Fruit fly (Drosophila melanogaster) whole organism, embryonic: Measurements from ENCODE around the gene CG3679.

Source experiments
- Aef1 ChIP-seq: fragments of 200-800 bp; sonication (Bioruptor generic); IDR thresholded peaks from 3 replicates; pipeline ENCODE4 v1.3.6; 2022; ENCODE audit warnings: missing biosample characterization, missing genetic modification characterization
- Bdp1 ChIP-seq: fragments of 200-800 bp; sonication (Bioruptor generic); optimal IDR thresholded peaks from 3 replicates; lab custom pipeline; 2016; ENCODE audit warnings: missing biosample characterization, missing genetic modification characterization
- CG10321 ChIP-seq: fragments of 200-800 bp; sonication (Bioruptor generic); IDR thresholded peaks from 2 replicates; pipeline ENCODE4 v1.3.6; 2022; ENCODE audit warnings: missing biosample characterization, missing genetic modification characterization
- CG10431 ChIP-seq: fragments of 200-800 bp; sonication (Bioruptor generic); optimal IDR thresholded peaks from 3 replicates; lab custom pipeline; 2018; ENCODE audit warnings: missing biosample characterization, mild to moderate bottlenecking, missing genetic modification characterization
- CG11085 ChIP-seq: fragments of 200-800 bp; sonication (Bioruptor generic); IDR thresholded peaks from 2 replicates; pipeline ENCODE4 v1.3.6; 2022; ENCODE audit warnings: missing biosample characterization, missing genetic modification characterization
- CG11504 ChIP-seq: fragments of 200-800 bp; sonication (Bioruptor generic); optimal IDR thresholded peaks from 3 replicates; lab custom pipeline; 2019; ENCODE audit warnings: missing biosample characterization, mild to moderate bottlenecking, missing genetic modification characterization, moderate library complexity
- CG11695 ChIP-seq: fragments of 200-800 bp; sonication (Bioruptor generic); IDR thresholded peaks from 3 replicates; pipeline ENCODE4 v1.3.6; 2022; ENCODE audit warnings: missing biosample characterization, missing genetic modification characterization
- CG12104 ChIP-seq: fragments of 200-800 bp; sonication (Bioruptor generic); optimal IDR thresholded peaks from 3 replicates; lab custom pipeline; 2016; ENCODE audit warnings: missing biosample characterization, missing genetic modification characterization
- CG12299 ChIP-seq: fragments of 200-800 bp; sonication (Bioruptor generic); optimal IDR thresholded peaks from 2 replicates; lab custom pipeline; 2018; ENCODE audit warnings: missing biosample characterization, mild to moderate bottlenecking, missing genetic modification characterization
- CG13424 ChIP-seq: fragments of 200-800 bp; sonication (Bioruptor generic); optimal IDR thresholded peaks from 2 replicates; lab custom pipeline; 2019; ENCODE audit warnings: missing biosample characterization, mild to moderate bottlenecking, missing genetic modification characterization, moderate library complexity
- CG13624 ChIP-seq: fragments of 200-800 bp; sonication (Bioruptor generic); optimal IDR thresholded peaks from 2 replicates; lab custom pipeline; 2016; ENCODE audit warnings: missing biosample characterization, missing genetic modification characterization
- CG13894 ChIP-seq: fragments of 200-800 bp; sonication (Bioruptor generic); optimal IDR thresholded peaks from 3 replicates; lab custom pipeline; 2018; ENCODE audit warnings: missing biosample characterization, mild to moderate bottlenecking, missing genetic modification characterization, moderate library complexity
- CG17912 ChIP-seq: fragments of 200-800 bp; sonication (Bioruptor generic); optimal IDR thresholded peaks from 2 replicates; lab custom pipeline; 2018; ENCODE audit warnings: missing biosample characterization, mild to moderate bottlenecking, missing genetic modification characterization
- CG2889 ChIP-seq: fragments of 200-800 bp; sonication (Bioruptor generic); IDR thresholded peaks from 3 replicates; pipeline ENCODE4 v1.3.6; 2022; ENCODE audit warnings: missing biosample characterization, missing genetic modification characterization
- CG30431 ChIP-seq: fragments of 200-800 bp; sonication (Bioruptor generic); optimal IDR thresholded peaks from 2 replicates; lab custom pipeline; 2017; ENCODE audit warnings: missing biosample characterization, missing genetic modification characterization
- CG3281 ChIP-seq: fragments of 200-800 bp; sonication (Bioruptor generic); optimal IDR thresholded peaks from 3 replicates; lab custom pipeline; 2017; ENCODE audit warnings: missing biosample characterization, mild to moderate bottlenecking, missing genetic modification characterization
- CG34224 ChIP-seq: fragments of 200-800 bp; sonication (Bioruptor generic); IDR thresholded peaks from 3 replicates; pipeline ENCODE4 v1.3.6; 2022; ENCODE audit warnings: missing biosample characterization, missing genetic modification characterization; ENCODE audit not compliant: partially characterized antibody
- CG4282 ChIP-seq: fragments of 200-800 bp; sonication (Bioruptor generic); optimal IDR thresholded peaks from 2 replicates; lab custom pipeline; 2016; ENCODE audit warnings: missing biosample characterization, missing genetic modification characterization
- CG5245 ChIP-seq: fragments of 200-800 bp; sonication (Bioruptor generic); optimal IDR thresholded peaks from 3 replicates; lab custom pipeline; 2016; ENCODE audit warnings: missing biosample characterization, missing genetic modification characterization
- CG6175 ChIP-seq: fragments of 200-800 bp; sonication (Bioruptor generic); IDR thresholded peaks from 3 replicates; pipeline ENCODE4 v1.3.6; 2022; ENCODE audit warnings: missing biosample characterization, missing genetic modification characterization
- CG6791 ChIP-seq: fragments of 200-800 bp; sonication (Bioruptor generic); IDR thresholded peaks from 3 replicates; pipeline ENCODE4 v1.3.6; 2022; ENCODE audit warnings: missing biosample characterization, missing genetic modification characterization; ENCODE audit not compliant: partially characterized antibody
- CG7963 ChIP-seq: fragments of 200-800 bp; sonication (Bioruptor generic); IDR thresholded peaks from 3 replicates; pipeline ENCODE4 v1.3.6; 2022; ENCODE audit warnings: missing biosample characterization, missing genetic modification characterization; ENCODE audit not compliant: partially characterized antibody
- CG8388 ChIP-seq: fragments of 200-800 bp; sonication (Bioruptor generic); optimal IDR thresholded peaks from 2 replicates; lab custom pipeline; 2019; ENCODE audit warnings: missing biosample characterization, mild to moderate bottlenecking, missing genetic modification characterization, moderate library complexity
- CG9817 ChIP-seq: fragments of 200-800 bp; sonication (Bioruptor generic); optimal IDR thresholded peaks from 2 replicates; lab custom pipeline; 2018; ENCODE audit warnings: missing biosample characterization, mild to moderate bottlenecking, missing genetic modification characterization, moderate library complexity
- Dfd ChIP-seq, 2 experiments: fragments of >200 bp; optimal IDR thresholded peaks; 2 replicates each; lab custom pipeline; 2017; ENCODE audit warnings: missing biosample characterization in 2 of 2, missing genetic modification characterization in 2 of 2
- Fer3 ChIP-seq: fragments of 200-800 bp; sonication (Bioruptor generic); optimal IDR thresholded peaks from 2 replicates; lab custom pipeline; 2018; ENCODE audit warnings: missing biosample characterization, mild to moderate bottlenecking, missing genetic modification characterization, moderate library complexity
- Hr3 ChIP-seq: fragments of 200-800 bp; sonication (Bioruptor generic); optimal IDR thresholded peaks from 3 replicates; lab custom pipeline; 2016; ENCODE audit warnings: missing biosample characterization, missing genetic modification characterization
- MTF-1 ChIP-seq: fragments of 200-800 bp; sonication (Bioruptor generic); optimal IDR thresholded peaks from 2 replicates; lab custom pipeline; 2018; ENCODE audit warnings: missing biosample characterization, mild to moderate bottlenecking, missing genetic modification characterization, borderline replicate concordance
- NK7.1 ChIP-seq: fragments of 200-800 bp; sonication (Bioruptor generic); optimal IDR thresholded peaks from 3 replicates; lab custom pipeline; 2016; ENCODE audit warnings: missing biosample characterization, missing genetic modification characterization
- Nf-YB ChIP-seq: fragments of 200-800 bp; sonication (Bioruptor generic); optimal IDR thresholded peaks from 3 replicates; lab custom pipeline; 2019; ENCODE audit warnings: missing biosample characterization, mild to moderate bottlenecking, missing genetic modification characterization, moderate library complexity
- Nf-YC ChIP-seq: fragments of 200-800 bp; optimal IDR thresholded peaks from 3 replicates; lab custom pipeline; 2019; ENCODE audit warnings: missing biosample characterization, mild to moderate bottlenecking, missing genetic modification characterization, moderate library complexity
- Oaz ChIP-seq: fragments of 200-800 bp; sonication (Bioruptor generic); IDR thresholded peaks from 2 replicates; pipeline ENCODE4 v1.3.6; 2022; ENCODE audit warnings: missing biosample characterization, missing genetic modification characterization
- Opbp ChIP-seq: fragments of 200-800 bp; sonication (Bioruptor generic); IDR thresholded peaks from 3 replicates; pipeline ENCODE4 v1.3.6; 2022; ENCODE audit warnings: missing biosample characterization, missing genetic modification characterization; ENCODE audit not compliant: partially characterized antibody
- Pdp1 ChIP-seq, 2 experiments: fragments of 200-800 bp; sonication (Bioruptor generic); optimal IDR thresholded peaks; 3 replicates each; lab custom pipeline; 2016; ENCODE audit warnings: missing biosample characterization in 2 of 2, missing genetic modification characterization in 2 of 2, mild to moderate bottlenecking in 1 of 2, moderate library complexity in 1 of 2
- Ravus ChIP-seq: fragments of 200-800 bp; sonication (Bioruptor generic); IDR thresholded peaks from 2 replicates; pipeline ENCODE4 v1.3.6; 2022; ENCODE audit warnings: missing biosample characterization, missing genetic modification characterization
- Sin3A ChIP-seq: fragments of >200 bp; optimal IDR thresholded peaks from 2 replicates; lab custom pipeline; 2018
- Vsx1 ChIP-seq: fragments of 200-800 bp; sonication (Bioruptor generic); optimal IDR thresholded peaks from 2 replicates; lab custom pipeline; 2017; ENCODE audit warnings: missing biosample characterization, mild to moderate bottlenecking, missing genetic modification characterization, missing genetic modification reagents
- ab ChIP-seq: fragments of 200-800 bp; sonication (Bioruptor generic); optimal IDR thresholded peaks from 2 replicates; lab custom pipeline; 2016; ENCODE audit warnings: missing biosample characterization, missing genetic modification characterization
- ash1 ChIP-seq: fragments of 200-800 bp; sonication (Bioruptor generic); optimal IDR thresholded peaks from 2 replicates; lab custom pipeline; 2018; ENCODE audit warnings: missing biosample characterization, mild to moderate bottlenecking, missing genetic modification characterization
- btn ChIP-seq: fragments of 200-800 bp; sonication (Bioruptor generic); optimal IDR thresholded peaks from 2 replicates; lab custom pipeline; 2016; ENCODE audit warnings: missing biosample characterization, missing genetic modification characterization
- chm ChIP-seq: fragments of 200-800 bp; sonication (Bioruptor generic); IDR thresholded peaks from 2 replicates; pipeline ENCODE4 v1.3.6; 2022; ENCODE audit warnings: missing biosample characterization, missing genetic modification characterization
- dan ChIP-seq: fragments of 200-800 bp; sonication (Bioruptor generic); IDR thresholded peaks from 2 replicates; pipeline ENCODE4 v1.3.6; 2022; ENCODE audit warnings: missing biosample characterization, missing genetic modification characterization
- eyg ChIP-seq: fragments of 200-800 bp; sonication (Bioruptor generic); optimal IDR thresholded peaks from 3 replicates; lab custom pipeline; 2016; ENCODE audit warnings: missing biosample characterization, missing genetic modification characterization
- grau ChIP-seq: fragments of 200-800 bp; optimal IDR thresholded peaks from 3 replicates; lab custom pipeline; 2019; ENCODE audit warnings: missing biosample characterization, mild to moderate bottlenecking, missing genetic modification characterization, moderate library complexity
- lola ChIP-seq, 3 experiments: fragments of >200 bp in 2 of 3; fragments of 200-800 bp in 1 of 3; sonication (Bioruptor generic) in 1 of 3; optimal IDR thresholded peaks; 2 replicates each; lab custom pipeline; 2017 to 2019; ENCODE audit warnings: missing biosample characterization in 3 of 3, missing genetic modification characterization in 3 of 3, mild to moderate bottlenecking in 1 of 3, moderate library complexity in 1 of 3
- pros ChIP-seq: fragments of 200-800 bp; sonication (Bioruptor generic); optimal IDR thresholded peaks from 3 replicates; lab custom pipeline; 2019; ENCODE audit warnings: missing biosample characterization, mild to moderate bottlenecking, missing genetic modification characterization, moderate library complexity
- sim ChIP-seq: fragments of 200-800 bp; sonication (Bioruptor generic); IDR thresholded peaks from 2 replicates; pipeline ENCODE4 v1.3.6; 2022; ENCODE audit warnings: missing biosample characterization, missing genetic modification characterization
- stwl ChIP-seq: fragments of 200-800 bp; sonication (Bioruptor generic); optimal IDR thresholded peaks from 3 replicates; lab custom pipeline; 2018; ENCODE audit warnings: missing biosample characterization, mild to moderate bottlenecking, missing genetic modification characterization, moderate library complexity
- ttk ChIP-seq: fragments of 200-800 bp; sonication (Bioruptor generic); IDR thresholded peaks from 2 replicates; pipeline ENCODE4 v2.1.2; 2022; ENCODE audit warnings: missing biosample characterization, missing genetic modification characterization
- unc-4 ChIP-seq: fragments of 200-800 bp; sonication (Bioruptor generic); IDR thresholded peaks from 2 replicates; pipeline ENCODE4 v1.3.6; 2022; ENCODE audit warnings: missing biosample characterization, missing genetic modification characterization; ENCODE audit not compliant: partially characterized antibody

Gene CG3679

dm6 chrX:16278783-16279182 is 24.9 kb upstream of the CG3679 start (continued):
- TF ChIP-seq CG9817 (tag; lab: Kevin White, UChicago) (peak; percentile 83), Nf-YB (GFP tag; lab: Kevin White, UChicago) (peak; percentile 72), CG5245 (GFP tag; lab: Kevin White, UChicago) (peak; percentile 70), CG2889 (peak; percentile 72; the same call in 2 of the 3 replicates), CG11695 (GFP tag; lab: Robert Waterston, UW) (peak; percentile 85), sim (GFP tag; lab: Robert Waterston, UW) (peak; percentile 87), ab (GFP tag; lab: Kevin White, UChicago) (no peak), CG30431 (GFP tag; lab: Kevin White, UChicago) (peak; percentile 89), MTF-1 (peak; percentile 83), CG12299 (peak; percentile 87), Dfd (GFP tag; optimal IDR thresholded peaks at IDR 0.05; lab: Kevin White, UChicago) (no peak), Ravus (GFP tag; lab: Robert Waterston, UW) (peak; percentile 23), CG11504 (tag; lab: Kevin White, UChicago) (peak; percentile 82), CG6175 (GFP tag; lab: Robert Waterston, UW) (no peak), CG8388 (GFP tag; lab: Kevin White, UChicago) (peak; percentile 88), CG3281 (GFP tag; lab: Kevin White, UChicago) (peak; percentile 86), Bdp1 (peak; percentile 40), btn (GFP tag; lab: Kevin White, UChicago) (no peak), Opbp (GFP tag; lab: Robert Waterston, UW) (no peak), CG13894 (tag; lab: Kevin White, UChicago) (peak; percentile 67), CG17912 (GFP tag; lab: Kevin White, UChicago) (peak; percentile 80), stwl (tag; lab: Kevin White, UChicago) (peak; percentile 12), CG34224 (GFP tag; lab: Robert Waterston, UW) (no peak), Oaz (GFP tag; lab: Robert Waterston, UW) (peak; percentile 71), pros (GFP tag; lab: Kevin White, UChicago) (peak; percentile 75), CG6791 (GFP tag; lab: Robert Waterston, UW) (no peak), lola (GFP tag; optimal IDR thresholded peaks at IDR 0.05; lab: Kevin White, UChicago) (peak in 1 of 3 experiments; percentile 86), CG12104 (GFP tag; lab: Kevin White, UChicago) (peak; percentile 72), CG4282 (GFP tag; lab: Kevin White, UChicago) (no peak), Pdp1 (GFP tag; optimal IDR thresholded peaks at IDR 0.05; lab: Kevin White, UChicago) (peak; percentile 18 to 41), Nf-YC (tag; lab: Kevin White, UChicago) (peak; percentile 82), eyg (GFP tag; lab: Kevin White, UChicago) (no peak), chm (peak; percentile 93), ash1 (GFP tag; lab: Kevin White, UChicago) (no peak), Vsx1 (peak; percentile 80), CG10321 (0 out of 2 replicates have a peak, but pooled peaks have one; percentile 47), ttk (peak; percentile 69), CG11085 (GFP tag; lab: Robert Waterston, UW) (peak; percentile 53), CG7963 (GFP tag; lab: Robert Waterston, UW) (no peak), Fer3 (tag; lab: Kevin White, UChicago) (peak; percentile 76), grau (peak; percentile 84), unc-4 (no peak), Aef1 (GFP tag; lab: Robert Waterston, UW) (peak; percentile 67), NK7.1 (GFP tag; lab: Kevin White, UChicago) (no peak), CG10431 (GFP tag; lab: Kevin White, UChicago) (peak; percentile 87), Hr3 (peak; percentile 5), CG13424 (peak; percentile 91), CG13624 (GFP tag; lab: Kevin White, UChicago) (no peak), dan (GFP tag; lab: Robert Waterston, UW) (peak; percentile 63; the same call in 1 of the 2 replicates), Sin3A (lab: Kevin White, UChicago) (no peak)
